Fruit fly (Drosophila melanogaster) whole organism, wandering third instar larva: Measurements from ENCODE around the gene eIF2Bbeta.
A peak's percentile ranks its signal among the peaks of the same experiment; 100 is the strongest.

Experiments used
- Abd-B ChIP-seq: fragments of >200 bp; optimal IDR thresholded peaks from 2 replicates; lab custom pipeline; 2017; ENCODE audit warnings: missing biosample characterization, missing genetic modification characterization
- CG9705 ChIP-seq: fragments of 200-800 bp; sonication (Bioruptor generic); optimal IDR thresholded peaks from 2 replicates; lab custom pipeline; 2018; ENCODE audit warnings: missing biosample characterization, mild to moderate bottlenecking, missing genetic modification characterization
- CrebA ChIP-seq: fragments of 200-800 bp; sonication (Bioruptor generic); optimal IDR thresholded peaks from 2 replicates; lab custom pipeline; 2016; ENCODE audit warnings: missing biosample characterization, mild to moderate bottlenecking, missing genetic modification characterization, borderline replicate concordance
- Dfd ChIP-seq: fragments of >200 bp; optimal IDR thresholded peaks from 2 replicates; lab custom pipeline; 2017; ENCODE audit warnings: missing biosample characterization, missing genetic modification characterization
- Dif ChIP-seq: fragments of 200-275, 200-300 bp; sonication (Bioruptor generic); optimal IDR thresholded peaks from 2 replicates; lab custom pipeline; 2018; ENCODE audit warnings: missing biosample characterization, missing genetic modification characterization; ENCODE audit not compliant: partially characterized antibody
- HLH106 ChIP-seq: fragments of 200-800 bp; optimal IDR thresholded peaks from 3 replicates; lab custom pipeline; 2019; ENCODE audit warnings: missing biosample characterization, mild to moderate bottlenecking, missing genetic modification characterization, moderate library complexity
- Hnf4 ChIP-seq: fragments of 200-800 bp; sonication (Bioruptor generic); optimal IDR thresholded peaks from 2 replicates; lab custom pipeline; 2016; ENCODE audit warnings: missing biosample characterization, mild to moderate bottlenecking, missing genetic modification characterization
- Hr83 ChIP-seq: fragments of 200-300 bp; sonication (Bioruptor generic); optimal IDR thresholded peaks from 2 replicates; lab custom pipeline; 2016; ENCODE audit warnings: missing biosample characterization, mild to moderate bottlenecking, missing genetic modification characterization, moderate library complexity; ENCODE audit not compliant: poor library complexity, severe bottlenecking
- Jra ChIP-seq: sonication (Bioruptor generic); optimal IDR thresholded peaks from 2 replicates; lab custom pipeline; 2016; ENCODE audit warnings: missing biosample characterization, missing genetic modification characterization
- Mio ChIP-seq: sonication (Bioruptor generic); optimal IDR thresholded peaks from 2 replicates; lab custom pipeline; 2016; ENCODE audit warnings: missing biosample characterization, missing genetic modification characterization
- Myc ChIP-seq: fragments of >200 bp; optimal IDR thresholded peaks from 2 replicates; lab custom pipeline; 2017
- N ChIP-seq: fragments of >200 bp; optimal IDR thresholded peaks from 2 replicates; lab custom pipeline; 2018; ENCODE audit warnings: missing biosample characterization, missing external identifiers, missing genetic modification characterization
- OdsH ChIP-seq: fragments of 200-800 bp; sonication (Bioruptor generic); optimal IDR thresholded peaks from 2 replicates; lab custom pipeline; 2016; ENCODE audit warnings: missing biosample characterization, mild to moderate bottlenecking, missing genetic modification characterization
- Rel ChIP-seq, 2 experiments: fragments of 200-800 bp; sonication (Bioruptor generic) in 1 of 2; optimal IDR thresholded peaks; 2 replicates in 1 of 2; 3 replicates in 1 of 2; lab custom pipeline; 2016 to 2019; ENCODE audit warnings: mild to moderate bottlenecking in 2 of 2, missing biosample characterization in 2 of 2, missing genetic modification characterization in 2 of 2, moderate library complexity in 1 of 2
- Sp1 ChIP-seq: fragments of 200-800 bp; sonication (Bioruptor generic); optimal IDR thresholded peaks from 3 replicates; lab custom pipeline; 2019; ENCODE audit warnings: missing biosample characterization, mild to moderate bottlenecking, missing genetic modification characterization, moderate library complexity
- Vsx2 ChIP-seq: fragments of 200-300, 225-300 bp; sonication (Bioruptor generic); optimal IDR thresholded peaks from 2 replicates; lab custom pipeline; 2018; ENCODE audit warnings: missing biosample characterization, missing genetic modification characterization; ENCODE audit not compliant: partially characterized antibody
- br ChIP-seq: fragments of 200-800 bp; sonication (Bioruptor generic); optimal IDR thresholded peaks from 2 replicates; lab custom pipeline; 2016; ENCODE audit warnings: missing biosample characterization, missing genetic modification characterization
- brk ChIP-seq: fragments of 200-800 bp; sonication (Bioruptor generic); optimal IDR thresholded peaks from 2 replicates; lab custom pipeline; 2016; ENCODE audit warnings: missing biosample characterization, mild to moderate bottlenecking, missing genetic modification characterization
- dl ChIP-seq, 2 experiments: fragments of 175-275, 200-275 bp in 1 of 2; fragments of 200-275 bp in 1 of 2; sonication (Bioruptor generic); optimal IDR thresholded peaks; lab custom pipeline; 2018; ENCODE audit warnings: mild to moderate bottlenecking in 2 of 2, missing biosample characterization in 2 of 2, missing genetic modification characterization in 2 of 2, moderate library complexity in 2 of 2; ENCODE audit not compliant: partially characterized antibody in 2 of 2, insufficient read depth in 1 of 2
- dmrt93B ChIP-seq: fragments of 200-800 bp; sonication (Bioruptor generic); optimal IDR thresholded peaks from 2 replicates; lab custom pipeline; 2018; ENCODE audit warnings: missing biosample characterization, mild to moderate bottlenecking, missing genetic modification characterization
- dsf ChIP-seq: sonication (Bioruptor generic); optimal IDR thresholded peaks from 2 replicates; lab custom pipeline; 2016; ENCODE audit warnings: missing biosample characterization, missing genetic modification characterization, borderline replicate concordance
- ey ChIP-seq: fragments of 200-800 bp; sonication (Bioruptor generic); optimal IDR thresholded peaks from 2 replicates; lab custom pipeline; 2016; ENCODE audit warnings: missing biosample characterization, missing genetic modification characterization
- foxo ChIP-seq, 2 experiments: fragments of 200-800 bp; sonication (Bioruptor generic); optimal IDR thresholded peaks; 2 replicates in 1 of 2; 3 replicates in 1 of 2; lab custom pipeline; 2016 to 2017; ENCODE audit warnings: missing biosample characterization in 2 of 2, missing genetic modification characterization in 2 of 2
- fru ChIP-seq: fragments of 200-800 bp; sonication (Bioruptor generic); optimal IDR thresholded peaks from 3 replicates; lab custom pipeline; 2016; ENCODE audit warnings: missing biosample characterization, mild to moderate bottlenecking, missing genetic modification characterization
- h ChIP-seq: fragments of 200-800 bp; sonication (Bioruptor generic); optimal IDR thresholded peaks from 3 replicates; lab custom pipeline; 2016; ENCODE audit warnings: missing biosample characterization, mild to moderate bottlenecking, missing genetic modification characterization
- jim ChIP-seq: fragments of 175-275, 200-325 bp; sonication (Bioruptor generic); optimal IDR thresholded peaks from 2 replicates; lab custom pipeline; 2016; ENCODE audit warnings: missing biosample characterization, mild to moderate bottlenecking, missing genetic modification characterization
- lola ChIP-seq: fragments of >200 bp; optimal IDR thresholded peaks from 2 replicates; lab custom pipeline; 2017; ENCODE audit warnings: missing biosample characterization, missing genetic modification characterization
- pan ChIP-seq: fragments of >200 bp; optimal IDR thresholded peaks from 2 replicates; lab custom pipeline; 2017
- psq ChIP-seq: fragments of 200-800 bp; sonication (Bioruptor generic); optimal IDR thresholded peaks from 3 replicates; lab custom pipeline; 2017; ENCODE audit warnings: missing biosample characterization, mild to moderate bottlenecking, missing genetic modification characterization, moderate library complexity
- sage ChIP-seq: fragments of 200-800 bp; sonication (Bioruptor generic); optimal IDR thresholded peaks from 2 replicates; lab custom pipeline; 2016; ENCODE audit warnings: missing biosample characterization, mild to moderate bottlenecking, missing genetic modification characterization
- sv ChIP-seq: fragments of 200-800 bp; sonication (Bioruptor generic); optimal IDR thresholded peaks from 3 replicates; lab custom pipeline; 2016; ENCODE audit warnings: missing biosample characterization, missing genetic modification characterization
- tai ChIP-seq: sonication (Bioruptor generic); optimal IDR thresholded peaks from 2 replicates; lab custom pipeline; 2016; ENCODE audit warnings: missing biosample characterization, missing genetic modification characterization

Gene eIF2Bbeta

DNA sequence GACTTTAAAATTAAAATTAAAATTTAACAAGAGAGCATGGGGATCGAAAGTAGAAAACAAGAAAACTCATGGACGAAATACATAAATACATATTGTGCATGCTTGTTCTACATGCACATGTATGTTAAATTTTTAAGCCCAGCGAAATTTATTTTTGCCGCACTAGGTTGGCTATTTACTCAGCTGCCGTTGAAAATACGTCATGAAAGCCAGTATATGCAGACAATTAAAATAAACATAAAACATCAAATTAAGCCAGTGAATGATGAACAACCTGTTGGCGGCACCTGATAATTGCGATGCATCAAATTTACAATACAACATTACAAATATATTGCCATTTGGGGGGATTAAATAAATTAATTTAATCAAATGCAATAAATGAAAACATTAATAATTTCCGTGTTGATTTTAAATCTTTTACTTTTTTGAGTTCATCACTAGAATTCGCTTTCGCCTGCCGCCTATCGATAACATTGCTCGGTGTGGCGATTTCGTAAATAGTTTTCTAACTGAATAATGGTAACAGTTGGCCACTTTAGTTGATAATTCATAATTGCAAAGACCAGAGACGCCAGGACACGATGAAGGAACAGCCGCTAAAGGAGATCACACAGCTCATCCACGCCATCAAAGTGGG is at the start of gene eIF2Bbeta:
eIF2Bbeta (plus strand) TSS at position 438 of the 640 bp plus-strand sequence.
- TF ChIP-seq Myc (lab: Kevin White, UChicago) (peak; percentile 93), CG9705 (GFP tag; lab: Kevin White, UChicago) (no peak)

DNA sequence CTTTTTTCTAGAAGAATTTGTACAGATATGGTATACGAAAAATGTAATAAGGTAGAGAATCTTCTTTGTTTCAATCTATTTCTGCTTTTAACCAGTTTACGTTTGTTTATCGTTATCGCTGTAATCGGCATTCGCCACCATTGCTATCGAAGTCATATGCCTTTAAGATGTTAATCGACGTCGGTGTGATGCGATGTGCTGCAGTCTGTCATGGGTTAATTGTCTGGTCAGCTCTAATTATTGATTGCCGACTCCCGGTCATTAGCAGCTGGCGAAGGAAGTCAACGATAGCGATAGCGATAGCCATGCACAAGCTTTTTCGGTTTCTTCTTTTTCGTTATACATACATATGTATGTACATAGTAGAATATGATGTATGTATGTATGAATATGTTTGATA is 48.9 kb upstream of the eIF2Bbeta start:
- no peak for TF ChIP-seq Mio (GFP tag; lab: Kevin White, UChicago)
- no peak for TF ChIP-seq sage (GFP tag; lab: Kevin White, UChicago)
- no peak for TF ChIP-seq Vsx2
- TF ChIP-seq HLH106 (tag; lab: Kevin White, UChicago), result no peak
- TF ChIP-seq foxo (GFP tag; optimal IDR thresholded peaks at IDR 0.05; lab: Kevin White, UChicago), result no peak
- no peak for TF ChIP-seq br (GFP tag; lab: Kevin White, UChicago)
- TF ChIP-seq dl (GFP tag; optimal IDR thresholded peaks at IDR 0.05; lab: Kevin White, UChicago; ENCODE audit: insufficient read depth in 1 of 2, partially characterized antibody in 2 of 2), result no peak
- TF ChIP-seq Dif (GFP tag; lab: Kevin White, UChicago), result no peak
- no peak for TF ChIP-seq Hnf4 (GFP tag; lab: Kevin White, UChicago)
- TF ChIP-seq fru (GFP tag; lab: Kevin White, UChicago), result no peak
- TF ChIP-seq Myc (lab: Kevin White, UChicago), result no peak
- no peak for TF ChIP-seq tai (GFP tag; lab: Kevin White, UChicago)
- TF ChIP-seq Dfd (GFP tag; lab: Kevin White, UChicago), result no peak
- TF ChIP-seq CG9705 (GFP tag; lab: Kevin White, UChicago), result no peak
- no peak for TF ChIP-seq Abd-B (GFP tag; lab: Kevin White, UChicago)
- TF ChIP-seq Jra (GFP tag; lab: Kevin White, UChicago), result no peak
- TF ChIP-seq Hr83 (GFP tag; lab: Kevin White, UChicago), result no peak

DNA sequence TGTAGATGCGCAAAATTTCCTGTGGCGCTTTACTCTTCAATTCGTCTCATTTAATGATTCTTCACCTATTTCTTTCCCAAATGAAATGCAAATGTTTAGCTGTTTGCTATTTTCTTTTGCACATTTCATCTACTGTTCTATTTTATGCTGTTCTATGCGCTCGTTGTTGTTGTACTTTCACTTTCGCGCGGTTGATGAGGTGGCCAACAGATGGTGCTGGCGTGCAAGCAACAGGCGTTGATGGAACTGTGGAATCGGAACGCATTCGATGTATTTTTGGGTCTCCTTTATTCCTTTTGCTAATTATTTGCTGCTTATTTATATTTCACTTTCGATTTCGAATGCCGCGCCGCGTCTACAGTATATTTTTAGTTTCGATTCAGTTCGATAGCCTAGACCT is 48.4 kb upstream of the eIF2Bbeta start:
- TF ChIP-seq sv (no peak), Sp1 (GFP tag; lab: Kevin White, UChicago) (no peak), dsf (GFP tag; lab: Kevin White, UChicago) (no peak), N (GFP tag; lab: Kevin White, UChicago) (no peak), foxo (GFP tag; optimal IDR thresholded peaks at IDR 0.05; lab: Kevin White, UChicago) (no peak), fru (GFP tag; lab: Kevin White, UChicago) (no peak), ey (no peak), h (GFP tag; lab: Kevin White, UChicago) (no peak), CG9705 (GFP tag; lab: Kevin White, UChicago) (no peak), br (GFP tag; lab: Kevin White, UChicago) (no peak), OdsH (GFP tag; lab: Kevin White, UChicago) (no peak), pan (lab: Kevin White, UChicago) (no peak), Rel (GFP tag; optimal IDR thresholded peaks at IDR 0.05; lab: Kevin White, UChicago) (no peak), Rel (tag; optimal IDR thresholded peaks at IDR 0.05; lab: Kevin White, UChicago) (no peak), Hr83 (GFP tag; lab: Kevin White, UChicago) (no peak), dmrt93B (GFP tag; lab: Kevin White, UChicago) (no peak), psq (GFP tag; lab: Kevin White, UChicago) (no peak), HLH106 (tag; lab: Kevin White, UChicago) (no peak), CrebA (GFP tag; lab: Kevin White, UChicago) (no peak), lola (GFP tag; lab: Kevin White, UChicago) (no peak), tai (GFP tag; lab: Kevin White, UChicago) (no peak)

DNA sequence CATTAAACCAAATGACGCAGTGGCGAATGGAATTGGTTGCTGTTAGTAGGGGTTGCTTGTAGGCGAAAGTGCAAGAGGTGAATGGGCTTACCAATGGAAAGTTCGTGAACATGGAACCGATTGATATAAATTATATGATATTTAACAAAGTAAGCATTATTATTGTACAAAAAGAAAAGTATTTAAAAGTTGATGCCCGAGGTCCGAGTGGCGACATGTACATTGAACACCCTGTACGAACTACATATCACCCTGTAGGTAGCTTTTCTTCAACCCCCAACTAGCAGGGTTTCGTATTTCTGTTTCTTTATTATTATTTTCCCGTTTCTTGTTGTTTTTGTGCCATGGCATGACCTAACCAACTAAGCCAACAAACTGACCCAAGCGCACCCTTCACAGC is 47.2 kb upstream of the eIF2Bbeta start:
- no peak for TF ChIP-seq Hnf4 (GFP tag; lab: Kevin White, UChicago)
- no peak for TF ChIP-seq Mio (GFP tag; lab: Kevin White, UChicago)
- TF ChIP-seq Hr83 (GFP tag; lab: Kevin White, UChicago), result no peak
- no peak for TF ChIP-seq foxo (GFP tag; optimal IDR thresholded peaks at IDR 0.05; lab: Kevin White, UChicago)
- TF ChIP-seq brk (GFP tag; lab: Kevin White, UChicago), result no peak
- TF ChIP-seq ey, result no peak
- no peak for TF ChIP-seq Dfd (GFP tag; lab: Kevin White, UChicago)
- no peak for TF ChIP-seq OdsH (GFP tag; lab: Kevin White, UChicago)
- no peak for TF ChIP-seq dl (GFP tag; optimal IDR thresholded peaks at IDR 0.05; lab: Kevin White, UChicago; ENCODE audit: insufficient read depth in 1 of 2, partially characterized antibody in 2 of 2)
- TF ChIP-seq dmrt93B (GFP tag; lab: Kevin White, UChicago), result no peak
- no peak for TF ChIP-seq sage (GFP tag; lab: Kevin White, UChicago)
- no peak for TF ChIP-seq Myc (lab: Kevin White, UChicago)
- no peak for TF ChIP-seq HLH106 (tag; lab: Kevin White, UChicago)
- TF ChIP-seq br (GFP tag; lab: Kevin White, UChicago), result no peak
- no peak for TF ChIP-seq jim (GFP tag; lab: Kevin White, UChicago)
- TF ChIP-seq Vsx2, result no peak
- TF ChIP-seq tai (GFP tag; lab: Kevin White, UChicago), result no peak
- TF ChIP-seq psq (GFP tag; lab: Kevin White, UChicago), result no peak
